Worm (Caenorhabditis elegans): ENCODE data around the gene B0222.11.

DNA sequence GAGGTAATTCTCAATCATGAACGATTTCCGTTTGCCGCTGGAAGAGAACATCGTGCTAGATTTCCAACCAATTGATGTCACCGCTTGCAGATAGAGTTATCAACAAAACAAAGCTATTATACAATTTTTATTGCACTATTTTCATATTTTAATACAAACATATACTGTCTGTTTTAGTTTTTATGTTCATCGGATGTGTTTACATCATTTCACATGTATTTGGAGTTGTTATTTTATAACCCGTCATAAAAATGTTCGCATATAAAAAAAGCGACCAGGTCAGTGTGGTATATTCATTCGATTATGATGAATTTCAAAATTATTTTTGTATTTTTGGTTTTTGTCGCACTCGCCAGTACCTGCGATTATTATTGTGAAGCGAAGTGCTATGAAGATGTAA, 44.8 kb downstream of the B0222.11 start, which contains the start of gene F21C10.11:
- TF ChIP-seq unc-39 (tag; optimal IDR thresholded peaks at IDR 0.05): no peak
- TF ChIP-seq unc-62 (GFP tag; optimal IDR thresholded peaks at IDR 0.05): no peak
- no peak for TF ChIP-seq nhr-237 (tag; optimal IDR thresholded peaks at IDR 0.05)
- TF ChIP-seq unc-55 (GFP tag; optimal IDR thresholded peaks at IDR 0.05): no peak
- no peak for TF ChIP-seq ceh-82 (tag; optimal IDR thresholded peaks at IDR 0.05)
- TF ChIP-seq zag-1 (tag; optimal IDR thresholded peaks at IDR 0.05): no peak
- no peak for TF ChIP-seq nhr-25 (tag; optimal IDR thresholded peaks at IDR 0.05)
- no peak for TF ChIP-seq mdl-1 (tag; optimal IDR thresholded peaks at IDR 0.05)
- TF ChIP-seq ztf-1 (GFP tag; conservative IDR thresholded peaks at IDR 0.05): no peak
- no peak for TF ChIP-seq lin-39 (tag; optimal IDR thresholded peaks at IDR 0.05)
- no peak for TF ChIP-seq snpc-4 (tag; optimal IDR thresholded peaks at IDR 0.05)
